Worm (Caenorhabditis elegans) whole organism, early embryonic: ENCODE data around the gene F13H10.9.

Source experiments
- ama-1 ChIP-seq: fragments of 150-350 bp; optimal IDR thresholded peaks from 2 replicates; lab custom pipeline; 2014
- ets-7 ChIP-seq: sonication (generic microtip); optimal IDR thresholded peaks from 2 replicates; lab custom pipeline; 2016; ENCODE audit warnings: missing genotype, missing genetic modification characterization, missing compliant biosample characterization
- flt-1 ChIP-seq: fragments of 200-800 bp; sonication (Bioruptor generic); IDR thresholded peaks from 2 replicates; pipeline ENCODE4 v1.3.6; 2022; ENCODE audit warnings: missing genetic modification characterization, missing compliant biosample characterization

- no peak for TF ChIP-seq flt-1
- no peak for TF ChIP-seq ets-7 (tag; lab: Kevin White, UChicago)
- TF ChIP-seq ama-1 (lab: Kevin White, UChicago), result no peak
Measured at ce11 chrIV:11030893-11031292, 29.2 kb downstream of the F13H10.9 start, which contains the start of gene hrg-4.
